In the genomic region with DNA sequence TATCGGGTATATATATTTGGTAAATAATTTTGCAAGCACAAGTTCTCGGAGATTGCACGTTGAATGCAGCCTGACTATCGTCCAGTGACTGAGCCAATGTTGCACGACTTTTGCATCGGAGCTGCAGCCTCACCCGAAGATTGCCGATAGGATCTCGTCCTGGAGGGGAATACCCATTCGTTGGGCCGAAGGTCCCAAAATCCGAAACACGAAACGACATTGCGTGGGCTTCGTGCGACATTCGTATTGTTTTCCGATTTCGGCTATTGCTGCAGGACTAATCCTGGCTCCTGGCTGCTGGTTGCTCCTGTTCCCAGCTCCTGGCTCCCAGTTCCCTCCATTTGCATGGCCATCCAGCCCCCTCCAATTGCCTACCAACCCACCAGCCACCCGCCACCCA, we compare ENCODE assay signal across 2 fruit fly cellular contexts.
TF ChIP-seq lines count a peak whose summit lies in the region.

Gene sty, minus strand, starts transcription at position 90 of the 400 bp plus-strand sequence.

- no peak for TF ChIP-seq CTCF in whole organism, embryonic (GFP tag; optimal IDR thresholded peaks at IDR 0.05; lab: Kevin White, UChicago)

TF ChIP-seq in whole organism, adult, 20 proteins besides CTCF, POLR2A, EP300 and RAD21:
- peak; percentile 86 for TF ChIP-seq pad (GFP tag; optimal IDR thresholded peaks at IDR 0.05; lab: Kevin White, UChicago)
- no peak for TF ChIP-seq CG5204 (GFP tag; optimal IDR thresholded peaks at IDR 0.05; lab: Kevin White, UChicago)

TF ChIP-seq in whole organism, embryonic, 481 proteins besides CTCF, POLR2A, EP300 and RAD21:
- 0 out of 2 replicates have a peak, but pooled peaks have one; percentile 7 for TF ChIP-seq Drgx (GFP tag; IDR thresholded peaks at IDR 0.05; lab: Robert Waterston, UW)
- TF ChIP-seq CG6689 (GFP tag; IDR thresholded peaks at IDR 0.05; lab: Robert Waterston, UW), result no peak
- TF ChIP-seq Med (GFP tag; lab: Kevin White, UChicago), result peak; percentile 56
